Worm (Caenorhabditis elegans): ENCODE data around the gene ZK652.8.

- peak; percentile 99 for TF ChIP-seq nhr-11 (tag; optimal IDR thresholded peaks at IDR 0.05)
- TF ChIP-seq pha-4 (tag; optimal IDR thresholded peaks at IDR 0.05): peak; percentile 100
- TF ChIP-seq snpc-4 (tag; optimal IDR thresholded peaks at IDR 0.05): peak; percentile 96
- peak; percentile 96 for TF ChIP-seq nhr-77 (tag; optimal IDR thresholded peaks at IDR 0.05)
- no peak for TF ChIP-seq ceh-9 (tag; optimal IDR thresholded peaks at IDR 0.05)
- TF ChIP-seq elt-1 (tag; optimal IDR thresholded peaks at IDR 0.05): peak; percentile 96
- TF ChIP-seq ceh-28 (tag; optimal IDR thresholded peaks at IDR 0.05): peak; percentile 97
- peak; percentile 97 for TF ChIP-seq elt-2 (tag; optimal IDR thresholded peaks at IDR 0.05)
- TF ChIP-seq ztf-4 (tag; optimal IDR thresholded peaks at IDR 0.05): peak; percentile 94
- peak; percentile 79 for TF ChIP-seq ZK546.5 (tag; optimal IDR thresholded peaks at IDR 0.05)
- peak; percentile 99 for TF ChIP-seq lin-39 (tag; optimal IDR thresholded peaks at IDR 0.05)
- TF ChIP-seq nhr-28 (tag; optimal IDR thresholded peaks at IDR 0.05): peak; percentile 86
Measured at ce11 chrIII:7854494-7855184, 11.2 kb upstream of the ZK652.8 start, which contains the start of gene rpl-35.

Data from whole organism, L3 larva.